Worm (Caenorhabditis elegans) whole organism, young adult: ENCODE results near the gene F39F10.2.

ENCODE experiments used
- ama-1 ChIP-seq, 3 experiments: fragments of 150-350 bp in 1 of 3; sonication (generic microtip) in 2 of 3; optimal IDR thresholded peaks; 2 replicates each; lab custom pipeline; 2014 to 2018; ENCODE audit warnings: missing biosample characterization in 2 of 3, missing genetic modification characterization in 2 of 3, missing genetic modification reagents in 2 of 3
- hlh-12 ChIP-seq: sonication (generic microtip); optimal IDR thresholded peaks from 2 replicates; lab custom pipeline; 2016; ENCODE audit warnings: missing genetic modification characterization, missing compliant biosample characterization
- lin-26 ChIP-seq: fragments of 200-800 bp; sonication (Bioruptor generic); IDR thresholded peaks from 2 replicates; pipeline ENCODE4 v1.3.6; 2022; ENCODE audit warnings: missing genetic modification reagents, missing genetic modification characterization, missing compliant biosample characterization

DNA sequence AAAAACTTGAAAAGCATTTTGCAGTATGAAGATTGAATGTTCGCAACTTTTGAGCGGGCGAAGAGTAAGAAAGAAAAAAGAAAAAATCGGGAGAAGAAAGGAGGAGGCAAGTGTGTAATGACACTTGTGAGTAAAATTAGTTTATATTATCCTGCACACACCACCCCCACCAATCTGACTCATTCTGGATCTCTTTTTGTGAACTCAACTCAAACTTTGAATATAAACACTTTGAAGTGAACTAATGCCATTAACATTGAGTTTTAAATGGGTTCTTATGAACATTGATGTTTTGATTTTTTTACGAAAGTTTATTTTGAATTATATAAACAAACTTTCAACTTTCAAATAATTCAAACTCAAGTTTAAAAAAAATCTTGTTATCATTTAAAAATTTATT is 49.8 kb upstream of the F39F10.2 start, which contains the start of gene F41G4.8:
- TF ChIP-seq ama-1 (optimal IDR thresholded peaks at IDR 0.05; lab: Kevin White, UChicago) (no peak), ama-1 (GFP tag; optimal IDR thresholded peaks at IDR 0.05; lab: Kevin White, UChicago) (no peak), hlh-12 (tag; lab: Kevin White, UChicago) (no peak), lin-26 (GFP tag; lab: Robert Waterston, UW) (no peak)
